Fruit fly (Drosophila melanogaster) whole organism, embryonic: ENCODE results near the gene Eip75B.
A peak's percentile ranks its signal among the peaks of the same experiment; 100 is the strongest.

Source experiments
- Aef1 ChIP-seq: fragments of 200-800 bp; sonication (Bioruptor generic); IDR thresholded peaks from 3 replicates; pipeline ENCODE4 v1.3.6; 2022; ENCODE audit warnings: missing biosample characterization, missing genetic modification characterization
- CG10654 ChIP-seq: fragments of 200-800 bp; sonication (Bioruptor generic); optimal IDR thresholded peaks from 2 replicates; lab custom pipeline; 2016; ENCODE audit warnings: missing biosample characterization, missing genetic modification characterization
- CG12155 ChIP-seq: fragments of 200-800 bp; sonication (Bioruptor generic); optimal IDR thresholded peaks from 3 replicates; lab custom pipeline; 2016; ENCODE audit warnings: missing biosample characterization, missing genetic modification characterization
- CG12236 ChIP-seq: fragments of 200-800 bp; sonication (Bioruptor generic); optimal IDR thresholded peaks from 2 replicates; lab custom pipeline; 2016; ENCODE audit warnings: missing biosample characterization, missing genetic modification characterization
- CG1233 ChIP-seq: fragments of 200-800 bp; sonication (Bioruptor generic); optimal IDR thresholded peaks from 4 replicates; lab custom pipeline; 2018; ENCODE audit warnings: missing biosample characterization, mild to moderate bottlenecking, missing genetic modification characterization
- CG15696 ChIP-seq: fragments of 200-800 bp; sonication (Bioruptor generic); optimal IDR thresholded peaks from 2 replicates; lab custom pipeline; 2019; ENCODE audit warnings: missing biosample characterization, mild to moderate bottlenecking, missing genetic modification characterization, moderate library complexity
- CG1603 ChIP-seq: fragments of 200-800 bp; sonication (Bioruptor generic); optimal IDR thresholded peaks from 2 replicates; lab custom pipeline; 2019; ENCODE audit warnings: missing biosample characterization, mild to moderate bottlenecking, missing genetic modification characterization, moderate library complexity
- CG16815 ChIP-seq: fragments of 200-800 bp; sonication (Bioruptor generic); optimal IDR thresholded peaks from 3 replicates; lab custom pipeline; 2017; ENCODE audit warnings: missing biosample characterization, mild to moderate bottlenecking, missing genetic modification characterization
- CG17385 ChIP-seq: fragments of 200-800 bp; sonication (Bioruptor generic); optimal IDR thresholded peaks from 3 replicates; lab custom pipeline; 2018; ENCODE audit warnings: missing biosample characterization, mild to moderate bottlenecking, missing genetic modification characterization
- CG17829 ChIP-seq: fragments of 200-800 bp; optimal IDR thresholded peaks from 2 replicates; lab custom pipeline; 2019; ENCODE audit warnings: missing biosample characterization, mild to moderate bottlenecking, missing genetic modification characterization, moderate library complexity
- CG2129 ChIP-seq: fragments of 200-800 bp; sonication (Bioruptor generic); IDR thresholded peaks from 2 replicates; pipeline ENCODE4 v1.3.6; 2022; ENCODE audit warnings: missing biosample characterization, missing genetic modification characterization; ENCODE audit not compliant: partially characterized antibody
- CG2199 ChIP-seq: fragments of 200-800 bp; sonication (Bioruptor generic); IDR thresholded peaks from 3 replicates; pipeline ENCODE4 v1.3.6; 2022; ENCODE audit warnings: missing biosample characterization, missing genetic modification characterization
- CG30403 ChIP-seq: fragments of 200-800 bp; sonication (Bioruptor generic); optimal IDR thresholded peaks from 3 replicates; lab custom pipeline; 2016; ENCODE audit warnings: missing biosample characterization, missing genetic modification characterization
- CG32532 ChIP-seq: fragments of 200-800 bp; sonication (Bioruptor generic); IDR thresholded peaks from 2 replicates; pipeline ENCODE4 v1.3.6; 2022; ENCODE audit warnings: missing biosample characterization, missing genetic modification characterization
- CG32772 ChIP-seq: fragments of 200-800 bp; sonication (Bioruptor generic); IDR thresholded peaks from 2 replicates; pipeline ENCODE4 v1.3.6; 2022; ENCODE audit warnings: missing biosample characterization, missing genetic modification characterization
- CG34376 ChIP-seq: fragments of 200-800 bp; sonication (Bioruptor generic); optimal IDR thresholded peaks from 2 replicates; lab custom pipeline; 2018; ENCODE audit warnings: missing biosample characterization, mild to moderate bottlenecking, missing genetic modification characterization
- CG4617 ChIP-seq: fragments of 200-800 bp; sonication (Bioruptor generic); optimal IDR thresholded peaks from 3 replicates; lab custom pipeline; 2016; ENCODE audit warnings: missing biosample characterization, missing genetic modification characterization, borderline replicate concordance
- CG4730 ChIP-seq: fragments of 200-800 bp; sonication (Bioruptor generic); IDR thresholded peaks from 2 replicates; pipeline ENCODE4 v1.3.6; 2022; ENCODE audit warnings: missing biosample characterization, missing genetic modification characterization
- CG5180 ChIP-seq: fragments of 200-800 bp; sonication (Bioruptor generic); optimal IDR thresholded peaks from 3 replicates; lab custom pipeline; 2017; ENCODE audit warnings: missing biosample characterization, missing genetic modification characterization, mild to moderate bottlenecking, moderate library complexity, missing genetic modification reagents
- CG6689 ChIP-seq: fragments of 200-800 bp; sonication (Bioruptor generic); IDR thresholded peaks from 2 replicates; pipeline ENCODE4 v1.3.6; 2022; ENCODE audit warnings: missing biosample characterization, missing genetic modification characterization
- CG7556 ChIP-seq: fragments of 200-800 bp; sonication (Bioruptor generic); optimal IDR thresholded peaks from 2 replicates; lab custom pipeline; 2017; ENCODE audit warnings: missing biosample characterization, mild to moderate bottlenecking, missing genetic modification characterization
- CG7963 ChIP-seq: fragments of 200-800 bp; sonication (Bioruptor generic); IDR thresholded peaks from 3 replicates; pipeline ENCODE4 v1.3.6; 2022; ENCODE audit warnings: missing biosample characterization, missing genetic modification characterization; ENCODE audit not compliant: partially characterized antibody
- Hand ChIP-seq: fragments of 200-800 bp; sonication (Bioruptor generic); optimal IDR thresholded peaks from 2 replicates; lab custom pipeline; 2017; ENCODE audit warnings: mild to moderate bottlenecking, missing biosample characterization, missing genetic modification reagents, missing genetic modification characterization
- Myb ChIP-seq: fragments of 200-800 bp; sonication (Bioruptor generic); optimal IDR thresholded peaks from 2 replicates; lab custom pipeline; 2016; ENCODE audit warnings: missing biosample characterization, missing genetic modification characterization
- Neu2 ChIP-seq: fragments of 200-800 bp; sonication (Bioruptor generic); optimal IDR thresholded peaks from 3 replicates; lab custom pipeline; 2016; ENCODE audit warnings: missing biosample characterization, missing genetic modification characterization, borderline replicate concordance
- NfI ChIP-seq: fragments of 200-800 bp; sonication (Bioruptor generic); optimal IDR thresholded peaks from 3 replicates; lab custom pipeline; 2018; ENCODE audit warnings: missing biosample characterization, mild to moderate bottlenecking, missing genetic modification characterization, moderate library complexity
- Six4 ChIP-seq: fragments of 200-800 bp; sonication (Bioruptor generic); optimal IDR thresholded peaks from 2 replicates; lab custom pipeline; 2016; ENCODE audit warnings: missing biosample characterization, missing genetic modification characterization
- Sox100B ChIP-seq: fragments of 200-800 bp; sonication (Bioruptor generic); optimal IDR thresholded peaks from 3 replicates; lab custom pipeline; 2018; ENCODE audit warnings: missing biosample characterization, mild to moderate bottlenecking, missing genetic modification characterization
- TFAM ChIP-seq: fragments of 200-800 bp; sonication (Bioruptor generic); optimal IDR thresholded peaks from 2 replicates; lab custom pipeline; 2017; ENCODE audit warnings: missing biosample characterization, missing genetic modification characterization, inconsistent platforms
- Trl ChIP-seq, 3 experiments: fragments of >200 bp in 2 of 3; fragments of 200-800 bp in 1 of 3; sonication (Bioruptor generic) in 1 of 3; optimal IDR thresholded peaks; 2 replicates in 1 of 3; 3 replicates in 2 of 3; lab custom pipeline; 2016 to 2017; ENCODE audit warnings: missing biosample characterization in 1 of 3, missing genetic modification characterization in 1 of 3
- Vsx1 ChIP-seq: fragments of 200-800 bp; sonication (Bioruptor generic); optimal IDR thresholded peaks from 2 replicates; lab custom pipeline; 2017; ENCODE audit warnings: missing biosample characterization, mild to moderate bottlenecking, missing genetic modification characterization, missing genetic modification reagents
- ab ChIP-seq: fragments of 200-800 bp; sonication (Bioruptor generic); optimal IDR thresholded peaks from 2 replicates; lab custom pipeline; 2016; ENCODE audit warnings: missing biosample characterization, missing genetic modification characterization
- br ChIP-seq: fragments of >200 bp; optimal IDR thresholded peaks from 2 replicates; lab custom pipeline; 2017
- disco-r ChIP-seq: fragments of 200-800 bp; sonication (Bioruptor generic); optimal IDR thresholded peaks from 2 replicates; lab custom pipeline; 2016; ENCODE audit warnings: missing biosample characterization, missing genetic modification characterization
- fru ChIP-seq: fragments of >200 bp; optimal IDR thresholded peaks from 2 replicates; lab custom pipeline; 2017
- gce ChIP-seq: fragments of 200-800 bp; sonication (Bioruptor generic); IDR thresholded peaks from 3 replicates; pipeline ENCODE4 v1.3.6; 2022; ENCODE audit warnings: missing biosample characterization, missing genetic modification characterization
- gcm ChIP-seq: fragments of 200-800 bp; sonication (Bioruptor generic); optimal IDR thresholded peaks from 2 replicates; lab custom pipeline; 2019; ENCODE audit warnings: missing biosample characterization, mild to moderate bottlenecking, missing genetic modification characterization, moderate library complexity
- gsb-n ChIP-seq: fragments of 200-800 bp; sonication (Bioruptor generic); optimal IDR thresholded peaks from 3 replicates; lab custom pipeline; 2018; ENCODE audit warnings: missing biosample characterization, mild to moderate bottlenecking, missing genetic modification characterization
- insv ChIP-seq, 2 experiments: fragments of 200-800 bp; sonication (Bioruptor generic); optimal IDR thresholded peaks; 3 replicates each; lab custom pipeline; 2016 to 2018; ENCODE audit warnings: missing biosample characterization in 2 of 2, missing genetic modification characterization in 2 of 2
- jigr1 ChIP-seq: fragments of 200-800 bp; sonication (Bioruptor generic); IDR thresholded peaks from 3 replicates; pipeline ENCODE4 v1.3.6; 2022; ENCODE audit warnings: missing biosample characterization, missing genetic modification characterization
- klu ChIP-seq: fragments of 200-800 bp; sonication (Bioruptor generic); IDR thresholded peaks from 2 replicates; pipeline ENCODE4 v1.3.6; 2022; ENCODE audit warnings: missing biosample characterization, missing genetic modification characterization
- mld ChIP-seq: fragments of 200-800 bp; sonication (Bioruptor generic); IDR thresholded peaks from 3 replicates; pipeline ENCODE4 v1.3.6; 2022; ENCODE audit warnings: missing biosample characterization, missing genetic modification characterization; ENCODE audit not compliant: partially characterized antibody
- otp ChIP-seq: fragments of 200-800 bp; sonication (Bioruptor generic); IDR thresholded peaks from 3 replicates; pipeline ENCODE4, ENCODE4 v1.3.6; 2022; ENCODE audit warnings: missing biosample characterization, missing genetic modification characterization
- rib ChIP-seq: fragments of 200-800 bp; sonication (Bioruptor generic); IDR thresholded peaks from 2 replicates; pipeline ENCODE4 v1.3.6; 2022; ENCODE audit warnings: missing biosample characterization, missing genetic modification characterization
- ro ChIP-seq: fragments of 200-800 bp; sonication (Bioruptor generic); IDR thresholded peaks from 2 replicates; pipeline ENCODE4 v1.3.6; 2022; ENCODE audit warnings: missing biosample characterization, missing genetic modification characterization
- row ChIP-seq: fragments of 200-800 bp; sonication (Bioruptor generic); IDR thresholded peaks from 3 replicates; pipeline ENCODE4 v1.3.6; 2022; ENCODE audit warnings: missing biosample characterization, missing genetic modification characterization
- salm ChIP-seq: fragments of 200-800 bp; sonication (Bioruptor generic); optimal IDR thresholded peaks from 2 replicates; lab custom pipeline; 2018; ENCODE audit warnings: missing biosample characterization, mild to moderate bottlenecking, missing genetic modification characterization
- sens ChIP-seq: fragments of 200-800 bp; sonication (Bioruptor generic); peaks from one replicate; lab custom pipeline; 2016; ENCODE audit warnings: missing biosample characterization, missing genetic modification characterization
- twi ChIP-seq: fragments of 200-800 bp; optimal IDR thresholded peaks from 2 replicates; lab custom pipeline; 2019; ENCODE audit warnings: missing biosample characterization, mild to moderate bottlenecking, missing genetic modification characterization, moderate library complexity
- unc-4 ChIP-seq: fragments of 200-800 bp; sonication (Bioruptor generic); IDR thresholded peaks from 2 replicates; pipeline ENCODE4 v1.3.6; 2022; ENCODE audit warnings: missing biosample characterization, missing genetic modification characterization; ENCODE audit not compliant: partially characterized antibody
- vvl ChIP-seq: fragments of 200-800 bp; sonication (Bioruptor generic); IDR thresholded peaks from 2 replicates; pipeline ENCODE4 v1.3.6; 2022; ENCODE audit warnings: missing biosample characterization, missing genetic modification characterization
- zen ChIP-seq: fragments of 200-800 bp; sonication (Bioruptor generic); optimal IDR thresholded peaks from 3 replicates; lab custom pipeline; 2018; ENCODE audit warnings: missing biosample characterization, mild to moderate bottlenecking, missing genetic modification characterization, moderate library complexity

The Eip75B gene

dm6 chr3L:18112669-18113068 lies 48.2 kb upstream of the Eip75B start, which contains the start of the genes CG32195 and CG7341 (continued):
- TF ChIP-seq mld (GFP tag; lab: Robert Waterston, UW) (no peak), CG1603 (tag; lab: Kevin White, UChicago) (peak; percentile 31), fru (lab: Kevin White, UChicago) (no peak), otp (no peak), zen (tag; lab: Kevin White, UChicago) (no peak), CG17829 (tag; lab: Kevin White, UChicago) (peak; percentile 24), CG10654 (GFP tag; lab: Kevin White, UChicago) (no peak), Aef1 (GFP tag; lab: Robert Waterston, UW) (no peak), CG32532 (GFP tag; lab: Robert Waterston, UW) (no peak), salm (tag; lab: Kevin White, UChicago) (no peak), insv (GFP tag; optimal IDR thresholded peaks at IDR 0.05; lab: Kevin White, UChicago) (no peak), br (lab: Kevin White, UChicago) (no peak), ab (no peak), row (GFP tag; lab: Robert Waterston, UW) (peak; percentile 19; the same call in 1 of the 3 replicates), jigr1 (no peak), ro (no peak), Sox100B (no peak), CG34376 (peak; percentile 6), twi (no peak), rib (GFP tag; lab: Robert Waterston, UW) (no peak), NfI (GFP tag; lab: Kevin White, UChicago) (no peak), sens (no peak), CG1233 (GFP tag; lab: Kevin White, UChicago) (no peak), CG12236 (no peak), gcm (GFP tag; lab: Kevin White, UChicago) (no peak), Vsx1 (GFP tag; lab: Kevin White, UChicago) (no peak), CG12155 (GFP tag; lab: Kevin White, UChicago) (no peak), CG15696 (tag; lab: Kevin White, UChicago) (no peak), klu (no peak), gce (no peak), Six4 (no peak), CG6689 (no peak), Hand (no peak), disco-r (GFP tag; lab: Kevin White, UChicago) (no peak), unc-4 (GFP tag; lab: Robert Waterston, UW) (peak; percentile 72), CG16815 (GFP tag; lab: Kevin White, UChicago) (no peak), CG32772 (GFP tag; lab: Robert Waterston, UW) (no peak), CG7556 (GFP tag; lab: Kevin White, UChicago) (no peak), CG4730 (no peak), Neu2 (GFP tag; lab: Kevin White, UChicago) (no peak), CG7963 (GFP tag; lab: Robert Waterston, UW) (peak; percentile 80), CG5180 (GFP tag; lab: Kevin White, UChicago) (no peak), vvl (no peak), CG4617 (GFP tag; lab: Kevin White, UChicago) (peak; percentile 5), Trl (optimal IDR thresholded peaks at IDR 0.05; lab: Kevin White, UChicago) (no peak), Trl (GFP tag; optimal IDR thresholded peaks at IDR 0.05; lab: Kevin White, UChicago) (no peak), gsb-n (tag; lab: Kevin White, UChicago) (no peak), TFAM (GFP tag; lab: Kevin White, UChicago) (no peak), CG30403 (GFP tag; lab: Kevin White, UChicago) (no peak), Myb (GFP tag; lab: Kevin White, UChicago) (no peak), CG17385 (no peak), CG2199 (no peak), CG2129 (no peak)
